Fruit fly (Drosophila melanogaster) Kc167 (cell line): ENCODE measurements around the gene raptor.

Experiments
- Myc ChIP-seq: fragments of >200 bp; optimal IDR thresholded peaks from 2 replicates; lab custom pipeline; 2017; ENCODE audit warnings: missing external identifiers
- Sin3A ChIP-seq: fragments of >200 bp; optimal IDR thresholded peaks from 2 replicates; lab custom pipeline; 2018; ENCODE audit warnings: missing external identifiers
- h ChIP-seq: fragments of >200 bp; optimal IDR thresholded peaks from 3 replicates; lab custom pipeline; 2018; ENCODE audit warnings: missing external identifiers
- psq ChIP-seq: fragments of >200 bp; optimal IDR thresholded peaks from 2 replicates; lab custom pipeline; 2017; ENCODE audit warnings: missing external identifiers
- ttk ChIP-seq: sonication (Bioruptor generic); optimal IDR thresholded peaks from 2 replicates; lab custom pipeline; 2017; ENCODE audit warnings: missing external identifiers

- no peak for TF ChIP-seq h (lab: Kevin White, UChicago)
- no peak for TF ChIP-seq psq
- no peak for TF ChIP-seq Myc (lab: Kevin White, UChicago)
- TF ChIP-seq Sin3A (lab: Kevin White, UChicago): no peak
- TF ChIP-seq ttk (lab: Kevin White, UChicago): no peak
Observed at dm6 chrX:6039431-6040016, 50.5 kb downstream of the raptor start, which contains the start of gene CG5937.
